Worm (Caenorhabditis elegans) whole organism, L1 larva: ENCODE data around the gene nhr-273.

Experiments used
- C04F5.9 ChIP-seq: sonication (generic microtip); optimal IDR thresholded peaks from 2 replicates; lab custom pipeline; 2016; ENCODE audit warnings: missing genetic modification characterization, missing compliant biosample characterization
- C16A3.4 ChIP-seq: fragments of 150-350 bp; optimal IDR thresholded peaks from 2 replicates; lab custom pipeline; 2014; ENCODE audit warnings: missing biosample characterization, missing genetic modification characterization
- C34B4.2 ChIP-seq: sonication (generic microtip); optimal IDR thresholded peaks from 2 replicates; lab custom pipeline; 2017; ENCODE audit warnings: mild to moderate bottlenecking, missing genetic modification characterization, missing compliant biosample characterization
- aha-1 ChIP-seq: fragments of 150-350 bp; optimal IDR thresholded peaks from 2 replicates; lab custom pipeline; 2014; ENCODE audit warnings: missing biosample characterization, missing genetic modification characterization
- alr-1 ChIP-seq: fragments of 200-800 bp; sonication (Bioruptor generic); optimal IDR thresholded peaks from 2 replicates; lab custom pipeline; 2018; ENCODE audit warnings: borderline replicate concordance, mild to moderate bottlenecking, missing genetic modification characterization, missing compliant biosample characterization
- aly-2 ChIP-seq: fragments of 150-350 bp; optimal IDR thresholded peaks from 2 replicates; lab custom pipeline; 2014; ENCODE audit warnings: missing biosample characterization, missing genetic modification characterization
- ceh-63 ChIP-seq: fragments of 200-800 bp; sonication (Bioruptor generic); optimal IDR thresholded peaks from 2 replicates; lab custom pipeline; 2018; ENCODE audit warnings: mild to moderate bottlenecking, missing genetic modification characterization, missing compliant biosample characterization
- ceh-8 ChIP-seq: fragments of 200-800 bp; sonication (Bioruptor generic); optimal IDR thresholded peaks from 2 replicates; lab custom pipeline; 2018; ENCODE audit warnings: mild to moderate bottlenecking, missing genetic modification characterization, moderate library complexity, missing compliant biosample characterization
- ceh-90 ChIP-seq: sonication (generic microtip); optimal IDR thresholded peaks from 2 replicates; lab custom pipeline; 2016; ENCODE audit warnings: missing genetic modification characterization, missing compliant biosample characterization
- dpl-1 ChIP-seq, 3 experiments: fragments of 150-350 bp in 2 of 3; sonication (generic microtip) in 1 of 3; optimal IDR thresholded peaks; 2 replicates each; lab custom pipeline; 2014 to 2017; ENCODE audit warnings: missing biosample characterization in 3 of 3, missing genetic modification characterization in 3 of 3, missing genetic modification reagents in 3 of 3
- egl-13 ChIP-seq: sonication (generic microtip); optimal IDR thresholded peaks from 2 replicates; lab custom pipeline; 2016; ENCODE audit warnings: missing genotype, missing genetic modification reagents, missing genetic modification characterization, missing compliant biosample characterization
- egl-27 ChIP-seq, 2 experiments: fragments of 150-350 bp in 1 of 2; sonication (generic microtip); optimal IDR thresholded peaks; 3 replicates each; lab custom pipeline; 2017 to 2018; ENCODE audit warnings: missing biosample characterization in 2 of 2, missing genetic modification characterization in 2 of 2, missing genetic modification reagents in 2 of 2
- elt-3 ChIP-seq, 6 experiments: fragments of 150-350 bp in 1 of 6; sonication (generic microtip); optimal IDR thresholded peaks; 2 replicates each; lab custom pipeline; 2017 to 2018; ENCODE audit warnings: missing biosample characterization in 6 of 6, missing genetic modification characterization in 6 of 6, inconsistent platforms in 1 of 6
- fkh-4 ChIP-seq: sonication (generic microtip); optimal IDR thresholded peaks from 2 replicates; lab custom pipeline; 2016; ENCODE audit warnings: missing compliant biosample characterization, missing genetic modification characterization, borderline replicate concordance
- grh-1 ChIP-seq: fragments of 200-800 bp; sonication (Bioruptor generic); IDR thresholded peaks from 2 replicates; pipeline ENCODE4 v1.3.6; 2022; ENCODE audit warnings: missing genetic modification reagents, missing genetic modification characterization, missing compliant biosample characterization
- hlh-17 ChIP-seq: fragments of 200-800 bp; sonication (Bioruptor generic); optimal IDR thresholded peaks from 2 replicates; lab custom pipeline; 2018; ENCODE audit warnings: missing genetic modification characterization, mild to moderate bottlenecking, missing compliant biosample characterization, moderate library complexity, borderline replicate concordance
- hpl-2 ChIP-seq: fragments of 150-350 bp; optimal IDR thresholded peaks from 2 replicates; lab custom pipeline; 2014; ENCODE audit warnings: missing biosample characterization, missing genetic modification reagents, missing genetic modification characterization
- jun-1 ChIP-seq: fragments of 150-350 bp; optimal IDR thresholded peaks from 2 replicates; lab custom pipeline; 2014; ENCODE audit warnings: missing biosample characterization, missing genetic modification reagents, missing genetic modification characterization
- lin-14 ChIP-seq: fragments of 200-800 bp; sonication (Bioruptor generic); optimal IDR thresholded peaks from 2 replicates; lab custom pipeline; 2018; ENCODE audit warnings: mild to moderate bottlenecking, missing genetic modification characterization, moderate library complexity, missing compliant biosample characterization
- lin-35 ChIP-seq, 2 experiments: fragments of 150-350 bp; optimal IDR thresholded peaks; 2 replicates each; lab custom pipeline; 2014; ENCODE audit warnings: missing biosample characterization in 2 of 2, missing genetic modification characterization in 2 of 2, missing genetic modification reagents in 2 of 2
- lin-39 ChIP-seq: fragments of 150-350 bp; optimal IDR thresholded peaks from 2 replicates; lab custom pipeline; 2014; ENCODE audit warnings: missing biosample characterization, missing genetic modification reagents, missing genetic modification characterization
- lir-3 ChIP-seq: sonication (generic microtip); optimal IDR thresholded peaks from 2 replicates; lab custom pipeline; 2016; ENCODE audit warnings: mild to moderate bottlenecking, missing genetic modification characterization, moderate library complexity, missing compliant biosample characterization; ENCODE audit not compliant: poor library complexity
- lsy-2 ChIP-seq, 2 experiments: fragments of 150-350 bp; optimal IDR thresholded peaks; 2 replicates each; lab custom pipeline; 2014; ENCODE audit warnings: missing biosample characterization in 2 of 2, missing genetic modification characterization in 2 of 2
- mdl-1 ChIP-seq, 2 experiments: fragments of 150-350 bp; optimal IDR thresholded peaks; 2 replicates each; lab custom pipeline; 2014 to 2017; ENCODE audit warnings: missing biosample characterization in 2 of 2, missing genetic modification characterization in 2 of 2, inconsistent platforms in 1 of 2
- mef-2 ChIP-seq: fragments of 150-350 bp; optimal IDR thresholded peaks from 2 replicates; lab custom pipeline; 2014; ENCODE audit warnings: missing biosample characterization, missing genetic modification characterization
- mep-1 ChIP-seq: fragments of 150-350 bp; optimal IDR thresholded peaks from 2 replicates; lab custom pipeline; 2014; ENCODE audit warnings: missing biosample characterization, missing genetic modification characterization
- nhr-11 ChIP-seq: fragments of 150-350 bp; optimal IDR thresholded peaks from 2 replicates; lab custom pipeline; 2014; ENCODE audit warnings: missing biosample characterization, missing genetic modification characterization
- nhr-12 ChIP-seq: sonication (generic microtip); optimal IDR thresholded peaks from 2 replicates; lab custom pipeline; 2017; ENCODE audit warnings: missing biosample characterization, missing genetic modification characterization
- nhr-19 ChIP-seq: fragments of 200-800 bp; sonication (Bioruptor generic); conservative IDR thresholded peaks from 2 replicates; pipeline ENCODE4 v1.3.6; 2022; ENCODE audit warnings: missing genetic modification characterization, missing compliant biosample characterization
- nhr-28 ChIP-seq: fragments of 150-350 bp; optimal IDR thresholded peaks from 2 replicates; lab custom pipeline; 2014; ENCODE audit warnings: missing biosample characterization, missing genetic modification characterization
- nhr-47 ChIP-seq: sonication (generic microtip); optimal IDR thresholded peaks from 2 replicates; lab custom pipeline; 2016; ENCODE audit warnings: mild to moderate bottlenecking, missing genetic modification characterization, moderate library complexity, missing compliant biosample characterization
- nhr-71 ChIP-seq: sonication (generic microtip); optimal IDR thresholded peaks from 2 replicates; lab custom pipeline; 2016; ENCODE audit warnings: mild to moderate bottlenecking, missing genetic modification characterization, moderate library complexity, missing compliant biosample characterization
- nhr-76 ChIP-seq: sonication (generic microtip); optimal IDR thresholded peaks from 2 replicates; lab custom pipeline; 2017; ENCODE audit warnings: missing biosample characterization, missing genetic modification characterization
- nhr-77 ChIP-seq: fragments of 150-350 bp; optimal IDR thresholded peaks from 2 replicates; lab custom pipeline; 2014; ENCODE audit warnings: missing biosample characterization, missing genetic modification characterization
- nhr-84 ChIP-seq: sonication (generic microtip); optimal IDR thresholded peaks from 2 replicates; lab custom pipeline; 2017; ENCODE audit warnings: missing biosample characterization, missing genetic modification characterization
- nhr-85 ChIP-seq: sonication (generic microtip); peaks from one replicate; lab custom pipeline; 2016; ENCODE audit warnings: missing genetic modification characterization, inconsistent platforms, missing compliant biosample characterization
- pax-3 ChIP-seq: fragments of 200-800 bp; sonication (Bioruptor generic); optimal IDR thresholded peaks from 2 replicates; lab custom pipeline; 2018; ENCODE audit warnings: mild to moderate bottlenecking, missing genetic modification characterization, moderate library complexity, missing compliant biosample characterization
- rnt-1 ChIP-seq: sonication (generic microtip); optimal IDR thresholded peaks from 2 replicates; lab custom pipeline; 2016; ENCODE audit warnings: mild to moderate bottlenecking, missing genetic modification characterization, moderate library complexity, missing compliant biosample characterization
- snpc-4 ChIP-seq: fragments of 150-350 bp; optimal IDR thresholded peaks from 2 replicates; lab custom pipeline; 2014; ENCODE audit warnings: missing biosample characterization, missing genetic modification characterization
- snu-23 ChIP-seq: sonication (generic microtip); optimal IDR thresholded peaks from 2 replicates; lab custom pipeline; 2016; ENCODE audit warnings: missing genetic modification characterization, missing compliant biosample characterization
- sox-4 ChIP-seq: sonication (generic microtip); optimal IDR thresholded peaks from 2 replicates; lab custom pipeline; 2016; ENCODE audit warnings: missing genetic modification characterization, missing compliant biosample characterization
- sptf-1 ChIP-seq: fragments of 150-350 bp; optimal IDR thresholded peaks from 2 replicates; lab custom pipeline; 2014; ENCODE audit warnings: missing biosample characterization, missing genetic modification characterization
- sup-37 ChIP-seq: fragments of 200-800 bp; sonication (Bioruptor generic); optimal IDR thresholded peaks from 2 replicates; lab custom pipeline; 2018; ENCODE audit warnings: mild to moderate bottlenecking, missing genetic modification characterization, missing compliant biosample characterization
- swsn-7 ChIP-seq: sonication (generic microtip); optimal IDR thresholded peaks from 2 replicates; lab custom pipeline; 2016; ENCODE audit warnings: missing genetic modification characterization, missing compliant biosample characterization
- tbx-2 ChIP-seq: sonication (generic microtip); optimal IDR thresholded peaks from 2 replicates; lab custom pipeline; 2016; ENCODE audit warnings: missing genetic modification characterization, missing compliant biosample characterization
- unc-30 ChIP-seq: sonication (generic microtip); optimal IDR thresholded peaks from 2 replicates; lab custom pipeline; 2017; ENCODE audit warnings: missing biosample characterization, missing genetic modification characterization
- unc-86 ChIP-seq: sonication (generic microtip); optimal IDR thresholded peaks from 2 replicates; lab custom pipeline; 2016; ENCODE audit warnings: missing genetic modification characterization, missing compliant biosample characterization
- xbp-1 ChIP-seq: sonication (generic microtip); optimal IDR thresholded peaks from 2 replicates; lab custom pipeline; 2016; ENCODE audit warnings: missing genetic modification characterization, missing compliant biosample characterization
- zag-1 ChIP-seq: fragments of 150-350 bp; optimal IDR thresholded peaks from 2 replicates; lab custom pipeline; 2014; ENCODE audit warnings: missing biosample characterization, missing genetic modification characterization
- zip-4 ChIP-seq: fragments of 200-800 bp; sonication (Bioruptor generic); optimal IDR thresholded peaks from 2 replicates; lab custom pipeline; 2018; ENCODE audit warnings: mild to moderate bottlenecking, missing genetic modification characterization, moderate library complexity, missing compliant biosample characterization
- ztf-11 ChIP-seq, 2 experiments: sonication (generic microtip); optimal IDR thresholded peaks; 2 replicates each; lab custom pipeline; 2016 to 2017; ENCODE audit warnings: missing genetic modification characterization in 2 of 2, missing biosample characterization in 1 of 2, missing compliant biosample characterization in 1 of 2
- ztf-4 ChIP-seq: fragments of 150-350 bp; optimal IDR thresholded peaks from 2 replicates; lab custom pipeline; 2014; ENCODE audit warnings: missing biosample characterization, missing genetic modification characterization

Gene nhr-273

ce11 chrII:4419956-4420355 lies 15.1 kb upstream of the nhr-273 start, which contains the start of gene bpnt-1 (continued):
- TF ChIP-seq mep-1 (tag; lab: Kevin White, UChicago) (peak; percentile 31), nhr-11 (no peak), nhr-47 (tag; lab: Kevin White, UChicago) (peak; percentile 18), xbp-1 (tag; lab: Kevin White, UChicago) (no peak), nhr-84 (tag; lab: Kevin White, UChicago) (no peak), ztf-4 (no peak), C04F5.9 (tag; lab: Kevin White, UChicago) (no peak), hlh-17 (no peak), unc-30 (tag; lab: Kevin White, UChicago) (no peak), nhr-76 (tag; lab: Kevin White, UChicago) (no peak), ceh-63 (GFP tag; lab: Kevin White, UChicago) (no peak), unc-86 (tag; lab: Kevin White, UChicago) (no peak), aha-1 (tag; lab: Kevin White, UChicago) (no peak), rnt-1 (tag; lab: Kevin White, UChicago) (no peak), swsn-7 (tag; lab: Kevin White, UChicago) (no peak), nhr-71 (tag; lab: Kevin White, UChicago) (no peak), elt-3 (tag; optimal IDR thresholded peaks at IDR 0.05; lab: Kevin White, UChicago) (peak in 1 of 6 experiments; percentile 44), ceh-90 (no peak), lir-3 (tag; lab: Kevin White, UChicago) (no peak), tbx-2 (tag; lab: Kevin White, UChicago) (no peak), sptf-1 (no peak), dpl-1 (GFP tag; optimal IDR thresholded peaks at IDR 0.05; lab: Kevin White, UChicago) (peak in 1 of 3 experiments; percentile 6), egl-13 (no peak), sup-37 (no peak), alr-1 (tag; lab: Kevin White, UChicago) (no peak), lin-35 (GFP tag; optimal IDR thresholded peaks at IDR 0.05; lab: Kevin White, UChicago) (no peak), ztf-11 (tag; optimal IDR thresholded peaks at IDR 0.05; lab: Kevin White, UChicago) (no peak), C34B4.2 (tag; lab: Kevin White, UChicago) (no peak), zag-1 (no peak), hpl-2 (GFP tag; lab: Kevin White, UChicago) (no peak), aly-2 (tag; lab: Kevin White, UChicago) (no peak), nhr-28 (tag; lab: Kevin White, UChicago) (no peak), jun-1 (tag; lab: Kevin White, UChicago) (no peak), lsy-2 (tag; optimal IDR thresholded peaks at IDR 0.05; lab: Kevin White, UChicago) (peak in 1 of 2 experiments; percentile 41), nhr-77 (tag; lab: Kevin White, UChicago) (no peak)

ce11 chrII:4424807-4425206 lies 10.3 kb upstream of the nhr-273 start, which contains the start of the genes dcaf-13 and toe-1:
Gene dcaf-13, minus strand, starts transcription at chrII:4424902.
Gene toe-1, plus strand, starts transcription at chrII:4425167.
- TF ChIP-seq nhr-12 (no peak), C16A3.4 (tag; lab: Kevin White, UChicago) (peak; percentile 6), pax-3 (tag; lab: Kevin White, UChicago) (no peak), elt-3 (tag; optimal IDR thresholded peaks at IDR 0.05; lab: Kevin White, UChicago) (peak in 1 of 6 experiments; percentile 39), sox-4 (no peak), lin-14 (GFP tag; lab: Kevin White, UChicago) (no peak), nhr-28 (tag; lab: Kevin White, UChicago) (no peak), mdl-1 (tag; optimal IDR thresholded peaks at IDR 0.05; lab: Kevin White, UChicago) (no peak), lsy-2 (tag; optimal IDR thresholded peaks at IDR 0.05; lab: Kevin White, UChicago) (peak; percentile 38 to 46), nhr-85 (tag; lab: Kevin White, UChicago) (no peak), fkh-4 (no peak), snu-23 (GFP tag; lab: Kevin White, UChicago) (peak; percentile 25), ceh-8 (no peak), dpl-1 (GFP tag; optimal IDR thresholded peaks at IDR 0.05; lab: Kevin White, UChicago) (peak; percentile 26 to 35 (median 29)), snpc-4 (tag; lab: Kevin White, UChicago) (no peak), mef-2 (tag; lab: Kevin White, UChicago) (no peak), aly-2 (tag; lab: Kevin White, UChicago) (no peak), zip-4 (no peak), C04F5.9 (tag; lab: Kevin White, UChicago) (no peak), tbx-2 (tag; lab: Kevin White, UChicago) (no peak), nhr-76 (tag; lab: Kevin White, UChicago) (no peak), lin-39 (tag; lab: Kevin White, UChicago) (no peak), grh-1 (no peak), nhr-19 (no peak), zag-1 (no peak), nhr-11 (no peak), egl-27 (tag; optimal IDR thresholded peaks at IDR 0.05; lab: Kevin White, UChicago) (no peak)
